Fruit fly (Drosophila melanogaster): ENCODE measurements around the gene shd.

Gene shd

DNA sequence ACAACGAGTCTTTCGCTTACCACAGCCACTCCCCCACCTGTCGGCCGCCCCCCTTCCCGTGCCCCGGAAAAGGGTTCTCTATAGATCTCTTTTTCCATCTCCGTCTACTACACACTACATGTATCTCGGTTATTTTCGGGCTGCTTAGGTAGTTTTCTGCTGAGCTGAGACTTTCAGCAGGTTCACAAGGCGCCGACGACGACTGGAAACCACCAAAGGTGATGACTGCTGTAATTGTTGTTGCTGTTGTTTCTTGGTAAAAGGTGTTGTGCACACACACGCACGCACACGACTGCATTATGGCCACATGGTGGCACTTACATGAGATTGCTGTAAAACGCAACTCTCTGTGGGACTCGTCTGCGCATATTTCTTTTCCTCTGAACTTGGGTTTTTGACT, 29.4 kb downstream of the shd start:
- TF ChIP-seq CG34367 (tag; optimal IDR thresholded peaks at IDR 0.05), result no peak
- no peak for TF ChIP-seq EcR (GFP tag; optimal IDR thresholded peaks at IDR 0.05)
- TF ChIP-seq CG9948 (tag; optimal IDR thresholded peaks at IDR 0.05), result no peak
- TF ChIP-seq Ets98B (GFP tag; IDR thresholded peaks at IDR 0.05), result no peak
- TF ChIP-seq Snoo (tag; optimal IDR thresholded peaks at IDR 0.05), result no peak
- no peak for TF ChIP-seq CG8159 (tag; optimal IDR thresholded peaks at IDR 0.05)
- no peak for TF ChIP-seq CG10348 (GFP tag; IDR thresholded peaks at IDR 0.05)
- TF ChIP-seq CG8301 (tag; optimal IDR thresholded peaks at IDR 0.05), result no peak
- TF ChIP-seq CG17806 (tag; optimal IDR thresholded peaks at IDR 0.05), result no peak
- TF ChIP-seq gl (tag; optimal IDR thresholded peaks at IDR 0.05), result no peak
- TF ChIP-seq CG13204 (GFP tag; optimal IDR thresholded peaks at IDR 0.05), result no peak
- TF ChIP-seq CG12605 (GFP tag; IDR thresholded peaks at IDR 0.05), result no peak
- no peak for TF ChIP-seq D1 (tag; optimal IDR thresholded peaks at IDR 0.05)
- no peak for TF ChIP-seq CG4496 (GFP tag; IDR thresholded peaks at IDR 0.05)
- TF ChIP-seq Pif1B (GFP tag; optimal IDR thresholded peaks at IDR 0.05), result no peak
- TF ChIP-seq Pif1A (GFP tag; optimal IDR thresholded peaks at IDR 0.05), result no peak

dm6 chr3L:14645120-14645519, 30.9 kb downstream of the shd start:
- TF ChIP-seq Pif1B (GFP tag; optimal IDR thresholded peaks at IDR 0.05) (no peak), Snoo (tag; optimal IDR thresholded peaks at IDR 0.05) (no peak)

dm6 chr3L:14645934-14646333, 31.7 kb downstream of the shd start:
- TF ChIP-seq CG15710 (tag; optimal IDR thresholded peaks at IDR 0.05) (no peak), Pif1A (GFP tag; optimal IDR thresholded peaks at IDR 0.05) (no peak), CG9948 (tag; optimal IDR thresholded peaks at IDR 0.05) (no peak), EcR (GFP tag; optimal IDR thresholded peaks at IDR 0.05) (peak; percentile 35)

DNA sequence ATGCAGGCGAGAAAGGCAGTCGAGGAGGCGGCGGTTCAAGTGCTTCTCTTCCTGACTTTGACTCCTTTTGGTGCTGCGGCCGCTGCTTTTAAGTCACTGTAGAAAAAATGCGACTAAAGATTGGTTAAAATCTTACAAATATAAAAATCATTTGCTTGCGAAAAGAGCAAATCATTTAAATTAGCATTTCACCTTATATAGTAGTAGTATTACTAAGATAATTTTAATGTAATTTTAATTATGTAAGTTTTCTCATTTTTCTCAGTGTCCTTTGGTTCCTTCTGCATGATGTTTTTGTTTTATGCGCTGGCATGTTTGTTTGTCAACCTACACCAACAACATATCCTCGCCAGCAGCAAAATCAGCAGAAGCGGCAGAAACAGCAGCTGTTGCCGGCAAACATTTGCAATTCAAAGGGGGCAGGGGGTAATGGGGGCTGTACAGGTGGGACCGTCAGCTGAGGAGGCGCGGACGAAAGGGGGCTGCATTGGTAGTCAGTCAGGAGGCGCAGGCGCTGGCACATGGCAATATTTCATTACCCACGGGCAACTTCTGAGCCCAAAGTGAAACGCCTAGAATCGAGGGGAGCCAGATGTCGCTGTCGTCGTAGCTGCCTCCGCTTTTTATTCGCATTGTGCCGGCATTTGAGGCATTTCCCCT, 33.1 kb downstream of the shd start:
- TF ChIP-seq D1 (tag; optimal IDR thresholded peaks at IDR 0.05) (peak; percentile 58), CG13204 (GFP tag; optimal IDR thresholded peaks at IDR 0.05) (peak; percentile 62), EcR (GFP tag; optimal IDR thresholded peaks at IDR 0.05) (peak; percentile 9), CG9948 (tag; optimal IDR thresholded peaks at IDR 0.05) (peak; percentile 87), CG8301 (tag; optimal IDR thresholded peaks at IDR 0.05) (peak; percentile 72), CG32121 (GFP tag; IDR thresholded peaks at IDR 0.05) (no peak), CG34367 (tag; optimal IDR thresholded peaks at IDR 0.05) (peak; percentile 66), rn (GFP tag; IDR thresholded peaks at IDR 0.05) (no peak), Pif1B (GFP tag; optimal IDR thresholded peaks at IDR 0.05) (peak; percentile 68), CG15710 (tag; optimal IDR thresholded peaks at IDR 0.05) (peak; percentile 82), CG4496 (GFP tag; IDR thresholded peaks at IDR 0.05) (peak; percentile 82; the same call in 2 of the 3 replicates), Snoo (tag; optimal IDR thresholded peaks at IDR 0.05) (peak; percentile 58), fd96Ca (GFP tag; IDR thresholded peaks at IDR 0.05) (peak; percentile 32; the same call in 1 of the 3 replicates), CG12605 (GFP tag; IDR thresholded peaks at IDR 0.05) (peak; percentile 77), CG14655 (GFP tag; optimal IDR thresholded peaks at IDR 0.05) (peak; percentile 81), CG8159 (tag; optimal IDR thresholded peaks at IDR 0.05) (peak; percentile 86), Ets98B (GFP tag; IDR thresholded peaks at IDR 0.05) (peak; percentile 57), CG10348 (GFP tag; IDR thresholded peaks at IDR 0.05) (no peak), gl (tag; optimal IDR thresholded peaks at IDR 0.05) (peak; percentile 39), CG17806 (tag; optimal IDR thresholded peaks at IDR 0.05) (peak; percentile 85), Pif1A (GFP tag; optimal IDR thresholded peaks at IDR 0.05) (peak; percentile 69)

DNA sequence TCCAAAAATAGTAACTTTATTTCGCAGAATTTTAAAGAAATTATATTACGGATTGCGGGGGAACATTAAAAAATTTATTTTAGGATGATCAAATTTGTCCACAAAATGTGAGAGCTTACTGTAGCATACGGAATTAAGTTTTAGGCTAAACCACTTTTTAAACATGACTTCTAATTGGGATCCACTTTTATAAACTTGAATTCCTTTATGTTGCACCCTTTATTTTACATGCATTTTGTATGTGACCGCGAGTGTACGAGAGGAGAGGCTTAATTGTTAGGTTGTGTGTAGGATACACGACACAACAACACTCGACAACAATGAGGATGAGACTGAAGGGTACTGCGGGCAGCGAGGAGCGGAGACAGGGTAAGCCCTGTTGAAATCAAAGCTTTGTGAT, 34.7 kb downstream of the shd start:
- TF ChIP-seq CG15710 (tag; optimal IDR thresholded peaks at IDR 0.05), result peak; percentile 4
- peak; percentile 39 for TF ChIP-seq CG9948 (tag; optimal IDR thresholded peaks at IDR 0.05)
- TF ChIP-seq CG14655 (GFP tag; optimal IDR thresholded peaks at IDR 0.05), result peak; percentile 26
- TF ChIP-seq EcR (GFP tag; optimal IDR thresholded peaks at IDR 0.05), result no peak
- TF ChIP-seq Pif1A (GFP tag; optimal IDR thresholded peaks at IDR 0.05), result peak; percentile 2
- no peak for TF ChIP-seq D1 (tag; optimal IDR thresholded peaks at IDR 0.05)
- peak; percentile 3 for TF ChIP-seq CG8301 (tag; optimal IDR thresholded peaks at IDR 0.05)
- peak; percentile 12 for TF ChIP-seq CG34367 (tag; optimal IDR thresholded peaks at IDR 0.05)
- peak; percentile 36 for TF ChIP-seq CG13204 (GFP tag; optimal IDR thresholded peaks at IDR 0.05)
- peak; percentile 9 for TF ChIP-seq CG8159 (tag; optimal IDR thresholded peaks at IDR 0.05)

DNA sequence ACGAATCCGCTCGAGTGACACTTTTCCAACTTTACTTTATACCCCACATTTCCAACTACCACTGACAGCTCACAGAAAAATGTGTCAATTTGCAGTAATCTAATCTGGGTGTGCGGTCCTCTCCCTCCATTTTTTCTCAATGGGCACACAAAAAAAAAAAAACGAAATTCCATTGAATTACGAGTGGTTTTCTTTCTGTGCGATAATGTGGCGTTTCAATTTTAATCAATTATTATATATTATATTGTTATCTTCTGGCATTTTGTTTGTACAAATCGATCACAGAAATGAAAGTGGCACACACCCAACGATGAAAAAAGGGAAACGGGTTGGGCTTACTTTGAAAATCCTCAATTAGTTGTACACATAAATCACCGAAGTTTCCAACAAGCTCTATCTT, 36.1 kb downstream of the shd start:
- TF ChIP-seq CG12605 (GFP tag; IDR thresholded peaks at IDR 0.05), result no peak
- no peak for TF ChIP-seq rn (GFP tag; IDR thresholded peaks at IDR 0.05)
- TF ChIP-seq CG34367 (tag; optimal IDR thresholded peaks at IDR 0.05), result no peak
- no peak for TF ChIP-seq Ets98B (GFP tag; IDR thresholded peaks at IDR 0.05)

dm6 chr3L:14652554-14652953, 38.3 kb downstream of the shd start:
- TF ChIP-seq CG15710 (tag; optimal IDR thresholded peaks at IDR 0.05), result peak; percentile 97
- peak; percentile 90 for TF ChIP-seq gl (tag; optimal IDR thresholded peaks at IDR 0.05)
- TF ChIP-seq CG14655 (GFP tag; optimal IDR thresholded peaks at IDR 0.05), result peak; percentile 97
- peak; percentile 92 for TF ChIP-seq CG13204 (GFP tag; optimal IDR thresholded peaks at IDR 0.05)
- peak; percentile 82 for TF ChIP-seq rn (GFP tag; IDR thresholded peaks at IDR 0.05)
- TF ChIP-seq Pif1A (GFP tag; optimal IDR thresholded peaks at IDR 0.05), result peak; percentile 92
- TF ChIP-seq Pif1B (GFP tag; optimal IDR thresholded peaks at IDR 0.05), result peak; percentile 90
- TF ChIP-seq CG9948 (tag; optimal IDR thresholded peaks at IDR 0.05), result peak; percentile 96
- peak; percentile 95 for TF ChIP-seq CG34367 (tag; optimal IDR thresholded peaks at IDR 0.05)
- peak; percentile 87 for TF ChIP-seq D1 (tag; optimal IDR thresholded peaks at IDR 0.05)
- TF ChIP-seq CG8301 (tag; optimal IDR thresholded peaks at IDR 0.05), result peak; percentile 98
- TF ChIP-seq Ets98B (GFP tag; IDR thresholded peaks at IDR 0.05), result peak; percentile 86
- peak; percentile 74 for TF ChIP-seq EcR (GFP tag; optimal IDR thresholded peaks at IDR 0.05)
- peak; percentile 76 for TF ChIP-seq Snoo (tag; optimal IDR thresholded peaks at IDR 0.05)
- peak; percentile 65 for TF ChIP-seq CG32121 (GFP tag; IDR thresholded peaks at IDR 0.05)
- TF ChIP-seq CG17806 (tag; optimal IDR thresholded peaks at IDR 0.05), result peak; percentile 97
- TF ChIP-seq CG12605 (GFP tag; IDR thresholded peaks at IDR 0.05), result peak; percentile 90
- peak; percentile 75 for TF ChIP-seq fd96Ca (GFP tag; IDR thresholded peaks at IDR 0.05)
- peak; percentile 43; the same call in 1 of the 2 replicates for TF ChIP-seq CG10348 (GFP tag; IDR thresholded peaks at IDR 0.05)
- peak; percentile 97 for TF ChIP-seq CG8159 (tag; optimal IDR thresholded peaks at IDR 0.05)
- peak; percentile 95 for TF ChIP-seq CG4496 (GFP tag; IDR thresholded peaks at IDR 0.05)
